Fruit fly (Drosophila melanogaster) whole organism, adult: ENCODE measurements around the gene Trxr1.
A peak's percentile ranks its signal among the peaks of the same experiment; 100 is the strongest.

Experiments
- CG11617 ChIP-seq: fragments of 200-800 bp; sonication (Bioruptor generic); optimal IDR thresholded peaks from 2 replicates; lab custom pipeline; 2017; ENCODE audit warnings: mild to moderate bottlenecking, missing biosample characterization, missing genetic modification reagents, missing genetic modification characterization
- CG12768 ChIP-seq: fragments of 200-800 bp; sonication (Bioruptor generic); optimal IDR thresholded peaks from 2 replicates; lab custom pipeline; 2017; ENCODE audit warnings: missing biosample characterization, missing genetic modification characterization, mild to moderate bottlenecking, moderate library complexity, missing genetic modification reagents
- CG14711 ChIP-seq: fragments of 200-800 bp; sonication (Bioruptor generic); optimal IDR thresholded peaks from 2 replicates; lab custom pipeline; 2018; ENCODE audit warnings: missing biosample characterization, mild to moderate bottlenecking, missing genetic modification characterization, moderate library complexity
- CG1620 ChIP-seq: fragments of 200-800 bp; sonication (Bioruptor generic); optimal IDR thresholded peaks from 2 replicates; lab custom pipeline; 2016; ENCODE audit warnings: missing biosample characterization, missing genetic modification characterization
- CG33017 ChIP-seq: fragments of 200-800 bp; sonication (Bioruptor generic); optimal IDR thresholded peaks from 2 replicates; lab custom pipeline; 2018; ENCODE audit warnings: missing biosample characterization, mild to moderate bottlenecking, missing genetic modification characterization, moderate library complexity
- CG5204 ChIP-seq: fragments of 200-800 bp; sonication (Bioruptor generic); optimal IDR thresholded peaks from 2 replicates; lab custom pipeline; 2016; ENCODE audit warnings: missing biosample characterization, missing genetic modification characterization
- CG7045 ChIP-seq: fragments of 200-800 bp; sonication (Bioruptor generic); optimal IDR thresholded peaks from 2 replicates; lab custom pipeline; 2017; ENCODE audit warnings: missing biosample characterization, mild to moderate bottlenecking, missing genetic modification characterization
- CG7101 ChIP-seq: fragments of 200-800 bp; sonication (Bioruptor generic); optimal IDR thresholded peaks from 2 replicates; lab custom pipeline; 2018; ENCODE audit warnings: missing biosample characterization, mild to moderate bottlenecking, missing genetic modification characterization, moderate library complexity
- Clk ChIP-seq: fragments of 200-800 bp; sonication (Bioruptor generic); optimal IDR thresholded peaks from 2 replicates; lab custom pipeline; 2017; ENCODE audit warnings: missing biosample characterization, missing genetic modification characterization
- Crg-1 ChIP-seq: fragments of 200-800 bp; sonication (Bioruptor generic); optimal IDR thresholded peaks from 2 replicates; lab custom pipeline; 2016; ENCODE audit warnings: missing biosample characterization, missing genetic modification characterization
- Hr96 ChIP-seq: fragments of 200-800 bp; sonication (Bioruptor generic); optimal IDR thresholded peaks from 2 replicates; lab custom pipeline; 2016; ENCODE audit warnings: missing biosample characterization, missing genetic modification characterization
- Mnt ChIP-seq: fragments of 200-800 bp; sonication (Bioruptor generic); optimal IDR thresholded peaks from 2 replicates; lab custom pipeline; 2016; ENCODE audit warnings: missing biosample characterization, mild to moderate bottlenecking, missing genetic modification characterization
- bab1 ChIP-seq: fragments of 200-800 bp; sonication (Bioruptor generic); optimal IDR thresholded peaks from 3 replicates; lab custom pipeline; 2019; ENCODE audit warnings: missing biosample characterization, mild to moderate bottlenecking, missing genetic modification characterization, moderate library complexity
- cic ChIP-seq: fragments of 200-800 bp; sonication (Bioruptor generic); optimal IDR thresholded peaks from 2 replicates; lab custom pipeline; 2017; ENCODE audit warnings: missing biosample characterization, mild to moderate bottlenecking, missing genetic modification characterization, moderate library complexity
- cnc ChIP-seq, 2 experiments: fragments of >200 bp; optimal IDR thresholded peaks; 2 replicates each; lab custom pipeline; 2017
- kay ChIP-seq: fragments of 200-800 bp; sonication (Bioruptor generic); peaks from one replicate; lab custom pipeline; 2016; ENCODE audit warnings: missing biosample characterization, missing genetic modification characterization, borderline replicate concordance
- ovo ChIP-seq: fragments of 200-800 bp; sonication (Bioruptor generic); optimal IDR thresholded peaks from 2 replicates; lab custom pipeline; 2016; ENCODE audit warnings: missing biosample characterization, missing genetic modification characterization
- pad ChIP-seq: fragments of 200-800 bp; sonication (Bioruptor generic); optimal IDR thresholded peaks from 3 replicates; lab custom pipeline; 2017; ENCODE audit warnings: missing biosample characterization, missing genetic modification characterization, mild to moderate bottlenecking, moderate library complexity, missing genetic modification reagents
- tj ChIP-seq: fragments of 200-800 bp; sonication (Bioruptor generic); optimal IDR thresholded peaks from 3 replicates; lab custom pipeline; 2017; ENCODE audit warnings: missing biosample characterization, mild to moderate bottlenecking, missing genetic modification characterization, moderate library complexity
- toe ChIP-seq: fragments of 200-800 bp; sonication (Bioruptor generic); optimal IDR thresholded peaks from 2 replicates; lab custom pipeline; 2016; ENCODE audit warnings: missing biosample characterization, missing genetic modification characterization

Trxr1 gene

dm6 chrX:8196598-8197228 is 45.6 kb upstream of the Trxr1 start:
- TF ChIP-seq Mnt (GFP tag; lab: Kevin White, UChicago), result no peak
- no peak for TF ChIP-seq CG12768 (GFP tag; lab: Kevin White, UChicago)
- no peak for TF ChIP-seq CG7101 (tag; lab: Kevin White, UChicago)
- TF ChIP-seq CG5204 (GFP tag; lab: Kevin White, UChicago), result no peak
- no peak for TF ChIP-seq CG14711
- TF ChIP-seq CG33017, result no peak
- TF ChIP-seq CG11617, result no peak
- TF ChIP-seq CG7045 (GFP tag; lab: Kevin White, UChicago), result no peak
- TF ChIP-seq Clk, result no peak
- no peak for TF ChIP-seq cic
- TF ChIP-seq toe, result no peak
- no peak for TF ChIP-seq pad

- TF ChIP-seq Mnt (GFP tag; lab: Kevin White, UChicago) (peak; percentile 51), Clk (no peak), CG7045 (GFP tag; lab: Kevin White, UChicago) (peak; percentile 24), cnc (optimal IDR thresholded peaks at IDR 0.05; lab: Kevin White, UChicago) (no peak), tj (GFP tag; lab: Kevin White, UChicago) (peak; percentile 84), CG5204 (GFP tag; lab: Kevin White, UChicago) (no peak), ovo (GFP tag; lab: Kevin White, UChicago) (no peak), Crg-1 (GFP tag; lab: Kevin White, UChicago) (no peak), bab1 (no peak), cic (peak; percentile 36), kay (peak; percentile 31), CG12768 (GFP tag; lab: Kevin White, UChicago) (no peak)
Measured at dm6 chrX:8198935-8199580, 43.3 kb upstream of the Trxr1 start.

DNA sequence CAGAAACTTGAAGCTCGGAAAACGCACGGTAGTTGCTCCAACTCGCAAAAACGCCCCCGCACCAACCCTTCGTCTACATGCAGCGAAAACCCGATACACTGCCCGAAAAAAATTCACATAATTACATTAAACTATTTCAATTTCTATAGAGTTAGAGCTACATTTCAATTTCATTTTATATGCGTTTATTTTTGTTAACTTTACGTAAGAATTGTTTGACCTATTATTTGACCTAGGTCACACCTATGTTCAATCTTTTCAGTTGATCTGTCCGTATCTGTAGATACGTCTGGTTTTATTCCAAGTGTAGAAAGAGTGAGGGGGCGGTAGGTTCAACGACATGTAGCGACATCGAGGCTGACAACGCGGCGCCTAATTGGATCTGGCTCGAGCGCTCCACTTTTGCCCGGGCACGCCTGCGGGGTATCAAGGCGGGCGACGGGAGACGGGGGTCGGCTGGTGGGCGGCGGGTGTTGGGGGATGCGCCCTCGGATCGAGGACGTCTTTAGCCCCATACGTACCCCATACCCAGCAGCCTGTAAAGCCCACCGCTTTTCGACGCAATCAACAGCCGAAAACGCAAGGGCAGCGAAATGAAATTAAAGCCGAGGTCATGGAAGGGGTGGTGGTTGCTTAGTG is 39.5 kb upstream of the Trxr1 start:
- TF ChIP-seq CG33017 (no peak), CG12768 (GFP tag; lab: Kevin White, UChicago) (no peak), Mnt (GFP tag; lab: Kevin White, UChicago) (no peak), tj (GFP tag; lab: Kevin White, UChicago) (peak; percentile 35)

DNA sequence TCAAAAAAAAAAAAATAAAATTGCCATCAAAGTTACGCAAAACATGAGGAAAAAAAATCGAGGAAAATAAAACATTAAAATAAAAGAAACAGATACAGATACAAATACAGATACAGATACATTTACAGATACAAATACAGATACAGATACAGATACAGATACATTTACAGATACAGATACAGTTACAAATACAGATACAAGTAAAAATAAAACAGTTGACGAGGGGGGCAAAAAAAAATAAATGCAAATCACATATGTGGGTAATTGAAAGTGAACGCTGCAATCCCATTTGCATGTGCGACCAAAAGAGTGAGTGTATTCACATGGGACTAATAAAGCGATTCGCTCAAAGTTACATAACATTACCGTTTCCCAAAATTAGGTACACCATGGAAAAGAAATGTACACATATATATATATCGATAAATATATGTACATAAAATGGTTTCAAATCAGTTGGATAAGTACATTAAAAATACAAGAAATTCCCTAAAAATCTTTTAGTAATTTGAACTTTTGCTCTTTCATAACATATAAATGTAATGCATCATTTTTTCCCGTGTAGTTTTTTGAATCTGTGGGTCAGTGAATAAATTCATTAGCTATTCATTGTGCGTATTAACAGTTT is 36.6 kb upstream of the Trxr1 start:
- TF ChIP-seq CG7101 (tag; lab: Kevin White, UChicago), result no peak
- no peak for TF ChIP-seq CG1620
- TF ChIP-seq Crg-1 (GFP tag; lab: Kevin White, UChicago), result no peak
- no peak for TF ChIP-seq cnc (optimal IDR thresholded peaks at IDR 0.05; lab: Kevin White, UChicago)
- no peak for TF ChIP-seq Mnt (GFP tag; lab: Kevin White, UChicago)
- no peak for TF ChIP-seq CG11617
- TF ChIP-seq ovo (GFP tag; lab: Kevin White, UChicago), result no peak
- TF ChIP-seq CG5204 (GFP tag; lab: Kevin White, UChicago), result no peak
- no peak for TF ChIP-seq CG14711
- no peak for TF ChIP-seq CG12768 (GFP tag; lab: Kevin White, UChicago)
- no peak for TF ChIP-seq bab1
- no peak for TF ChIP-seq CG7045 (GFP tag; lab: Kevin White, UChicago)
- TF ChIP-seq Hr96 (GFP tag; lab: Kevin White, UChicago), result no peak
- no peak for TF ChIP-seq kay

DNA sequence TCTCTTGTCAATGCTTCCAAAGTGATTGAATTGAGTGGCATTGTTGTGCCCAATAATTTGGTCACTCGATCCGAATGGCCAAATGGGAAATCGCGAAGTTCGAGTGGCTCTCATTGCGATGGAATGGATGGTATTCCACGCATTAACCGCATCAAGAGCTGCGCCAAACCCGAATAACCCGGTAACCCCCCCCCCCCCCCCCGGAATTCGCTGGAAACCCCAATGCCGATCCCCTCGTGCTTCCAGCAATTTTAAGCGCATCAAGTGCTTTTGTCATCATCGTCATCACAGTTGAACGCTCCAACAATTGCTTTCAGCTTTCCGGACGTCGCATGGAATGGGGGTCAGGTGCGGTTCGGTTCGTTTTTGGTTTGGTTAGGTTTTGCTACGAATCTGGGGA is 35.8 kb upstream of the Trxr1 start:
- TF ChIP-seq Hr96 (GFP tag; lab: Kevin White, UChicago), result no peak
- TF ChIP-seq cic, result no peak
- no peak for TF ChIP-seq CG5204 (GFP tag; lab: Kevin White, UChicago)
- no peak for TF ChIP-seq CG11617
- no peak for TF ChIP-seq ovo (GFP tag; lab: Kevin White, UChicago)
- TF ChIP-seq kay, result no peak
- no peak for TF ChIP-seq CG1620

DNA sequence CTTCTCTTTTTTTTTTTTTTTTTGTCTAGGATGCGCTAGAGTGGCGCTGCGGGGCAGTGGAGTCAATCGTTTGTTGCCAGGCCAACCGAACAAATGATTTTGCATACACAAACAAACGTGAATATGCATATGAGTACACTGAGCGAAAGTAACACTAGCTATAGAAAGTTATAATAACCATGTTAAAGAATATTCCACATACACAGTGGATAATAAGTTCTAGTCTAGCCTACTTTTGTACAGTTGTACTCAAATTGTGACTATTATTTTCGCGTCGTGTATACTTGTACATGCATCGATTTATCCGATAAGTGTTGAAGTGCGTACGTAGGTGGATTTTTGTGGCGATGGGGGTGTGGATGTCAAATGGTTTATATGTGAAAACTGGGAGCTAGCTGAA is 35.3 kb upstream of the Trxr1 start:
- TF ChIP-seq CG14711 (no peak), CG7101 (tag; lab: Kevin White, UChicago) (no peak), ovo (GFP tag; lab: Kevin White, UChicago) (no peak), CG5204 (GFP tag; lab: Kevin White, UChicago) (no peak), CG7045 (GFP tag; lab: Kevin White, UChicago) (no peak), toe (no peak), tj (GFP tag; lab: Kevin White, UChicago) (no peak), CG33017 (no peak), Crg-1 (GFP tag; lab: Kevin White, UChicago) (no peak), Mnt (GFP tag; lab: Kevin White, UChicago) (no peak), cic (no peak), CG1620 (no peak), Hr96 (GFP tag; lab: Kevin White, UChicago) (no peak), CG12768 (GFP tag; lab: Kevin White, UChicago) (no peak), cnc (optimal IDR thresholded peaks at IDR 0.05; lab: Kevin White, UChicago) (no peak), bab1 (no peak), CG11617 (no peak), pad (no peak)
